Worm (Caenorhabditis elegans) whole organism, late embryonic: ENCODE measurements around the gene ctsa-4.2.

Source experiments
- fax-1 ChIP-seq: sonication (generic microtip); optimal IDR thresholded peaks from 2 replicates; lab custom pipeline; 2016; ENCODE audit warnings: missing genotype, missing genetic modification characterization, missing compliant biosample characterization
- fkh-10 ChIP-seq: fragments of 150-350 bp; optimal IDR thresholded peaks from 2 replicates; lab custom pipeline; 2014; ENCODE audit warnings: missing biosample characterization, missing genetic modification reagents, missing genetic modification characterization
- fkh-6 ChIP-seq: sonication (generic microtip); optimal IDR thresholded peaks from 2 replicates; lab custom pipeline; 2016; ENCODE audit warnings: missing genetic modification characterization, missing compliant biosample characterization
- pag-3 ChIP-seq: sonication (generic microtip); optimal IDR thresholded peaks from 2 replicates; lab custom pipeline; 2016; ENCODE audit warnings: missing compliant biosample characterization, missing genetic modification characterization, borderline replicate concordance

ce11 chrIII:6594069-6594468 lies 18.3 kb upstream of the ctsa-4.2 start:
- TF ChIP-seq fkh-6 (tag; lab: Kevin White, UChicago) (no peak), fkh-10 (no peak), fax-1 (tag; lab: Kevin White, UChicago) (no peak), pag-3 (tag; lab: Kevin White, UChicago) (no peak)
